Fruit fly (Drosophila melanogaster): ENCODE results near the gene CG44532.

dm6 chrX:9142224-9142802, 19.6 kb upstream of the CG44532 start, which contains the start of gene CG7065:
- TF ChIP-seq cic (GFP tag; optimal IDR thresholded peaks at IDR 0.05) (no peak), tj (GFP tag; optimal IDR thresholded peaks at IDR 0.05) (no peak), CG1620 (GFP tag; optimal IDR thresholded peaks at IDR 0.05) (no peak), kay (GFP tag; ENCODE audit: borderline replicate concordance) (no peak), CG14711 (tag; optimal IDR thresholded peaks at IDR 0.05) (no peak), CG12768 (GFP tag; optimal IDR thresholded peaks at IDR 0.05) (no peak)

Measured in whole organism, adult.